Fruit fly (Drosophila melanogaster) whole organism, embryonic: ENCODE results near the gene ph-d.

Source experiments
- CG10267 ChIP-seq: fragments of 200-800 bp; sonication (Bioruptor generic); optimal IDR thresholded peaks from 2 replicates; lab custom pipeline; 2018; ENCODE audit warnings: missing biosample characterization, mild to moderate bottlenecking, missing genetic modification characterization, moderate library complexity
- CG11695 ChIP-seq: fragments of 200-800 bp; sonication (Bioruptor generic); IDR thresholded peaks from 3 replicates; pipeline ENCODE4 v1.3.6; 2022; ENCODE audit warnings: missing biosample characterization, missing genetic modification characterization
- CG17359 ChIP-seq: fragments of 200-800 bp; sonication (Bioruptor generic); optimal IDR thresholded peaks from 3 replicates; lab custom pipeline; 2018; ENCODE audit warnings: missing biosample characterization, mild to moderate bottlenecking, missing genetic modification characterization, moderate library complexity
- CG17385 ChIP-seq: fragments of 200-800 bp; sonication (Bioruptor generic); optimal IDR thresholded peaks from 3 replicates; lab custom pipeline; 2018; ENCODE audit warnings: missing biosample characterization, mild to moderate bottlenecking, missing genetic modification characterization
- CG3995 ChIP-seq: fragments of 200-800 bp; sonication (Bioruptor generic); optimal IDR thresholded peaks from 3 replicates; lab custom pipeline; 2016; ENCODE audit warnings: missing biosample characterization, missing genetic modification characterization
- CG4282 ChIP-seq: fragments of 200-800 bp; sonication (Bioruptor generic); optimal IDR thresholded peaks from 2 replicates; lab custom pipeline; 2016; ENCODE audit warnings: missing biosample characterization, missing genetic modification characterization
- D ChIP-seq, 2 experiments: fragments of 200-800 bp in 1 of 2; fragments of >200 bp in 1 of 2; sonication (Bioruptor generic) in 1 of 2; optimal IDR thresholded peaks; 2 replicates in 1 of 2; 3 replicates in 1 of 2; lab custom pipeline; 2017; ENCODE audit warnings: mild to moderate bottlenecking in 1 of 2, missing biosample characterization in 1 of 2, missing genetic modification characterization in 1 of 2, missing genetic modification reagents in 1 of 2
- Gug ChIP-seq: fragments of 200-800 bp; sonication (Bioruptor generic); IDR thresholded peaks from 4 replicates; pipeline ENCODE4 v1.3.6; 2022; ENCODE audit warnings: missing biosample characterization, missing genetic modification characterization
- Hey ChIP-seq: fragments of 200-800 bp; sonication (Bioruptor generic); optimal IDR thresholded peaks from 3 replicates; lab custom pipeline; 2018; ENCODE audit warnings: missing biosample characterization, mild to moderate bottlenecking, missing genetic modification characterization
- NfI ChIP-seq: fragments of 200-800 bp; sonication (Bioruptor generic); optimal IDR thresholded peaks from 3 replicates; lab custom pipeline; 2018; ENCODE audit warnings: missing biosample characterization, mild to moderate bottlenecking, missing genetic modification characterization, moderate library complexity
- br ChIP-seq: fragments of >200 bp; optimal IDR thresholded peaks from 2 replicates; lab custom pipeline; 2017
- pum ChIP-seq: fragments of 200-800 bp; sonication (Bioruptor generic); optimal IDR thresholded peaks from 2 replicates; lab custom pipeline; 2016; ENCODE audit warnings: missing biosample characterization, missing genetic modification characterization
- vnd ChIP-seq: fragments of 200-800 bp; sonication (Bioruptor generic); IDR thresholded peaks from 3 replicates; pipeline ENCODE4 v1.3.6; 2022; ENCODE audit warnings: missing biosample characterization, missing genetic modification characterization; ENCODE audit not compliant: partially characterized antibody

dm6 chrX:2163358-2163757, 40.3 kb upstream of the ph-d start:
- TF ChIP-seq CG10267 (tag; lab: Kevin White, UChicago): no peak
- TF ChIP-seq CG17385 (GFP tag; lab: Kevin White, UChicago): no peak
- no peak for TF ChIP-seq CG3995 (GFP tag; lab: Kevin White, UChicago)
- TF ChIP-seq CG4282 (GFP tag; lab: Kevin White, UChicago): no peak
- no peak for TF ChIP-seq D (optimal IDR thresholded peaks at IDR 0.05; lab: Kevin White, UChicago)
- no peak for TF ChIP-seq D (GFP tag; optimal IDR thresholded peaks at IDR 0.05; lab: Kevin White, UChicago)
- TF ChIP-seq Hey (tag; lab: Kevin White, UChicago): no peak
- TF ChIP-seq CG17359 (tag; lab: Kevin White, UChicago): no peak
- TF ChIP-seq br (lab: Kevin White, UChicago): no peak
- no peak for TF ChIP-seq CG11695 (GFP tag; lab: Robert Waterston, UW)
- no peak for TF ChIP-seq Gug (GFP tag; lab: Robert Waterston, UW)
- TF ChIP-seq vnd (GFP tag; lab: Robert Waterston, UW): no peak
- TF ChIP-seq NfI (GFP tag; lab: Kevin White, UChicago): no peak
- TF ChIP-seq pum (GFP tag; lab: Kevin White, UChicago): no peak
